Fruit fly (Drosophila melanogaster): ENCODE results near the gene Gss2.

Gss2 gene

DNA sequence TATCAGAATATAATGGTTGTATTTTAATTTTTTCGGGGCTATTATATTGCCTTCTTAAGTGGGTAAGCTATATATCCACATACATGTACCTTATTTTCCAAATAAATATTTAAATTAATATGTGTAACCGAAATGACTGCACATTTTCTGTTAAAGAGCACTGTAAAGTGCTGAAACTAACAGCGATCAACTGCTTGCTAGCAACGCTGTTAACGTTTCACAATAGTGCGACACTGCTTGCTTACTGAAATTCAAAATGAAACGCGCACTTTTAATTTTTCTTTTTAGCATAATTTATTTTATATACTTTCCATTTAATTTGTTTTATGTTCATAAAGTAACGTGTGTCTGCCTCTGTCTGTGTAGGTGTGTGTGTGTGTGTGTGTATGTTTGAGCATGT, 24.5 kb downstream of the Gss2 start:
- TF ChIP-seq Eip74EF (GFP tag; optimal IDR thresholded peaks at IDR 0.05) = peak in 1 of 2 experiments; percentile 28
- TF ChIP-seq CG12071 (GFP tag; optimal IDR thresholded peaks at IDR 0.05) = no peak
- TF ChIP-seq shn (GFP tag; optimal IDR thresholded peaks at IDR 0.05) = no peak
- no peak for TF ChIP-seq Fer1 (GFP tag; optimal IDR thresholded peaks at IDR 0.05)
- TF ChIP-seq cwo (GFP tag; optimal IDR thresholded peaks at IDR 0.05) = no peak
- no peak for TF ChIP-seq CG9932 (GFP tag; IDR thresholded peaks at IDR 0.05)
- no peak for TF ChIP-seq pan (optimal IDR thresholded peaks at IDR 0.05)
- no peak for TF ChIP-seq pan (GFP tag; optimal IDR thresholded peaks at IDR 0.05 in 1 of 2, IDR thresholded peaks at IDR 0.05 in 1 of 2)
- peak; percentile 1 for TF ChIP-seq CG8290 (GFP tag; optimal IDR thresholded peaks at IDR 0.05)
- TF ChIP-seq CG8290 (tag; optimal IDR thresholded peaks at IDR 0.05) = no peak
- peak; percentile 91 for TF ChIP-seq CG31365 (tag; optimal IDR thresholded peaks at IDR 0.05)
- no peak for TF ChIP-seq CG15514 (GFP tag; optimal IDR thresholded peaks at IDR 0.05)
- TF ChIP-seq CG32772 (GFP tag; IDR thresholded peaks at IDR 0.05) = no peak
- TF ChIP-seq ttk (GFP tag; IDR thresholded peaks at IDR 0.05) = no peak
- no peak for TF ChIP-seq cas (GFP tag; IDR thresholded peaks at IDR 0.05)
- TF ChIP-seq E2f2 (GFP tag; IDR thresholded peaks at IDR 0.05) = peak; percentile 82
- TF ChIP-seq CG30020 (tag; optimal IDR thresholded peaks at IDR 0.05) = no peak
- TF ChIP-seq CG12104 (GFP tag; optimal IDR thresholded peaks at IDR 0.05) = no peak
- no peak for TF ChIP-seq ems (GFP tag; optimal IDR thresholded peaks at IDR 0.05)
- TF ChIP-seq CG12744 (GFP tag; optimal IDR thresholded peaks at IDR 0.05) = no peak
- no peak for TF ChIP-seq Elba2 (GFP tag; optimal IDR thresholded peaks at IDR 0.05)
- no peak for TF ChIP-seq sim (GFP tag; IDR thresholded peaks at IDR 0.05)
- peak; percentile 62 for TF ChIP-seq stwl (tag; optimal IDR thresholded peaks at IDR 0.05)
- peak; percentile 68 for TF ChIP-seq Dp (GFP tag; optimal IDR thresholded peaks at IDR 0.05)
- no peak for TF ChIP-seq lilli (GFP tag; optimal IDR thresholded peaks at IDR 0.05)
- TF ChIP-seq CG10654 (GFP tag; optimal IDR thresholded peaks at IDR 0.05) = no peak
- no peak for TF ChIP-seq E2f1 (GFP tag; IDR thresholded peaks at IDR 0.05)
- TF ChIP-seq zf30C (GFP tag; optimal IDR thresholded peaks at IDR 0.05) = no peak
- TF ChIP-seq pros (GFP tag; optimal IDR thresholded peaks at IDR 0.05) = no peak
- no peak for TF ChIP-seq grau (tag; optimal IDR thresholded peaks at IDR 0.05)
- no peak for TF ChIP-seq schlank (tag; optimal IDR thresholded peaks at IDR 0.05)
- no peak for TF ChIP-seq CG12155 (GFP tag; optimal IDR thresholded peaks at IDR 0.05)
- no peak for TF ChIP-seq mld (GFP tag; IDR thresholded peaks at IDR 0.05; ENCODE audit: partially characterized antibody)
- TF ChIP-seq kay (GFP tag; optimal IDR thresholded peaks at IDR 0.05) = no peak
- no peak for TF ChIP-seq BtbVII (GFP tag; optimal IDR thresholded peaks at IDR 0.05)
- no peak for TF ChIP-seq vvl (GFP tag; IDR thresholded peaks at IDR 0.05)
- no peak for TF ChIP-seq row (GFP tag; IDR thresholded peaks at IDR 0.05)
- no peak for TF ChIP-seq otp (GFP tag; IDR thresholded peaks at IDR 0.05)
- no peak for TF ChIP-seq Doc2 (GFP tag; IDR thresholded peaks at IDR 0.05)
- TF ChIP-seq wor (GFP tag; IDR thresholded peaks at IDR 0.05) = no peak
- no peak for TF ChIP-seq pzg (GFP tag; optimal IDR thresholded peaks at IDR 0.05)
- no peak for TF ChIP-seq PHDP (tag; optimal IDR thresholded peaks at IDR 0.05)
- TF ChIP-seq CG2199 (GFP tag; IDR thresholded peaks at IDR 0.05) = no peak
- TF ChIP-seq yki (optimal IDR thresholded peaks at IDR 0.05) = no peak
- no peak for TF ChIP-seq CG10274 (GFP tag; optimal IDR thresholded peaks at IDR 0.05)
- no peak for TF ChIP-seq Six4 (GFP tag; optimal IDR thresholded peaks at IDR 0.05)
- TF ChIP-seq ci (GFP tag; IDR thresholded peaks at IDR 0.05) = no peak
- TF ChIP-seq CG10267 (tag; optimal IDR thresholded peaks at IDR 0.05) = no peak
- TF ChIP-seq D19A (tag; optimal IDR thresholded peaks at IDR 0.05) = no peak
